Worm (Caenorhabditis elegans) whole organism, L2 larva: ENCODE results near the gene pod-2.

ENCODE experiments used
- dmd-4 ChIP-seq: sonication (generic microtip); optimal IDR thresholded peaks from 2 replicates; lab custom pipeline; 2017; ENCODE audit warnings: missing biosample characterization, missing genetic modification characterization
- nhr-11 ChIP-seq: fragments of 150-350 bp; optimal IDR thresholded peaks from 2 replicates; lab custom pipeline; 2014; ENCODE audit warnings: missing biosample characterization, missing genetic modification characterization
- nhr-12 ChIP-seq: fragments of 150-350 bp; optimal IDR thresholded peaks from 2 replicates; lab custom pipeline; 2014; ENCODE audit warnings: missing biosample characterization, missing genetic modification characterization
- nhr-25 ChIP-seq: fragments of 150-350 bp; sonication (generic microtip); optimal IDR thresholded peaks from 3 replicates; lab custom pipeline; 2014; ENCODE audit warnings: missing biosample characterization, missing genetic modification characterization
- nhr-6 ChIP-seq: fragments of 150-350 bp; optimal IDR thresholded peaks from 2 replicates; lab custom pipeline; 2014; ENCODE audit warnings: missing biosample characterization, missing genetic modification characterization
- skn-1 ChIP-seq: sonication (generic microtip); optimal IDR thresholded peaks from 2 replicates; lab custom pipeline; 2017; ENCODE audit warnings: missing biosample characterization, missing genetic modification characterization
- snpc-4 ChIP-seq: fragments of 150-350 bp; optimal IDR thresholded peaks from 2 replicates; lab custom pipeline; 2014; ENCODE audit warnings: missing biosample characterization, missing genetic modification characterization
- ztf-11 ChIP-seq: sonication (generic microtip); optimal IDR thresholded peaks from 2 replicates; lab custom pipeline; 2017; ENCODE audit warnings: missing biosample characterization, missing genetic modification characterization
- ztf-4 ChIP-seq: fragments of 150-350 bp; optimal IDR thresholded peaks from 2 replicates; lab custom pipeline; 2014; ENCODE audit warnings: missing biosample characterization, missing genetic modification characterization

DNA sequence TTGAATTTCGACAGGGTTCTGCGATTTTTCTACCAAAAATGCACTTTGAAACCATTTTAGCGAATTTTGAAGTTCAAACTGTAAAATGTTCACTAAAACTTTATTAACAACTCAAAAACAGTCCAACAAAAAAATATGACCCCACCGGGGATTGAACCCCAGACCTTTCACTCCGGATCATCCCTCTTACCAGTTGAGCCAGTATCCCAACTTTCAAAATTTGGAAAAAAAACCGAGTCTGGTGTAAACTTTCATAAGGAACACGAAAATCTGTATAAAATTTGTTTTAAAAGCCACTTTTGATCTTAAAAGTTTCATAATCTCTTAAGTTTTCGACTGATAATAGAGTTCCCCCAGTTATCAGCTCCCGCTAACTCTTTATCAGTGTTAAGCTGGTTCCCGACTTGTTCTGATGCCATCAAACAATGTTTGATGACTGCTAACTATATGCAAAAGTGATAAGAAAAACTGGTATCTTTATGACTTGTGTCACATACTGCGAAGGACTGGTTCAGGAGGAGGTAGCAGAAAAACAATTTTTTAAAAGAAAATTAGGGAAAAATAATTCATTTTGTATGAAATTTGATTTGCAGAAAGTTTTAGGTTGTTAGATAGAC, 33.0 kb upstream of the pod-2 start:
- TF ChIP-seq ztf-11 (tag; lab: Kevin White, UChicago) (no peak), snpc-4 (no peak), nhr-6 (tag; lab: Kevin White, UChicago) (no peak), ztf-4 (tag; lab: Kevin White, UChicago) (no peak), dmd-4 (no peak), nhr-11 (no peak), nhr-25 (tag; lab: Kevin White, UChicago) (no peak), nhr-12 (no peak), skn-1 (no peak)
